Worm (Caenorhabditis elegans) whole organism, late embryonic: ENCODE data around the gene erp-44.2.

Experiments used
- C08G9.2 ChIP-seq: sonication (generic microtip); optimal IDR thresholded peaks from 2 replicates; lab custom pipeline; 2016; ENCODE audit warnings: mild to moderate bottlenecking, missing genetic modification characterization, moderate library complexity, missing compliant biosample characterization
- C38D4.7 ChIP-seq: fragments of 200-800 bp; sonication (Bioruptor generic); optimal IDR thresholded peaks from 2 replicates; lab custom pipeline; 2018; ENCODE audit warnings: mild to moderate bottlenecking, missing genetic modification characterization, moderate library complexity, missing compliant biosample characterization
- F13H6.1 ChIP-seq: sonication (generic microtip); optimal IDR thresholded peaks from 2 replicates; lab custom pipeline; 2016; ENCODE audit warnings: missing genetic modification characterization, missing compliant biosample characterization
- K02D7.2 ChIP-seq: sonication (generic microtip); optimal IDR thresholded peaks from 2 replicates; lab custom pipeline; 2017; ENCODE audit warnings: mild to moderate bottlenecking, missing genetic modification characterization, missing compliant biosample characterization
- T23F11.4 ChIP-seq: fragments of 200-800 bp; sonication (Bioruptor generic); optimal IDR thresholded peaks from 2 replicates; lab custom pipeline; 2018; ENCODE audit warnings: mild to moderate bottlenecking, missing genetic modification characterization, missing compliant biosample characterization
- Y22D7AL.16 ChIP-seq: sonication (generic microtip); optimal IDR thresholded peaks from 2 replicates; lab custom pipeline; 2016; ENCODE audit warnings: missing genetic modification characterization, missing compliant biosample characterization
- ahr-1 ChIP-seq: sonication (generic microtip); optimal IDR thresholded peaks from 2 replicates; lab custom pipeline; 2016; ENCODE audit warnings: missing genetic modification characterization, missing compliant biosample characterization
- ceh-19 ChIP-seq: fragments of 200-800 bp; sonication (Bioruptor generic); optimal IDR thresholded peaks from 2 replicates; lab custom pipeline; 2018; ENCODE audit warnings: mild to moderate bottlenecking, missing genetic modification characterization, missing compliant biosample characterization
- ceh-22 ChIP-seq: sonication (generic microtip); optimal IDR thresholded peaks from 2 replicates; lab custom pipeline; 2017; ENCODE audit warnings: missing biosample characterization, missing genetic modification characterization
- ceh-24 ChIP-seq: sonication (generic microtip); optimal IDR thresholded peaks from 2 replicates; lab custom pipeline; 2016; ENCODE audit warnings: mild to moderate bottlenecking, missing genetic modification characterization, missing compliant biosample characterization
- ceh-30 ChIP-seq: fragments of 150-350 bp; optimal IDR thresholded peaks from 2 replicates; lab custom pipeline; 2014; ENCODE audit warnings: missing biosample characterization, missing genetic modification characterization
- ceh-31 ChIP-seq: sonication (generic microtip); optimal IDR thresholded peaks from 2 replicates; lab custom pipeline; 2016; ENCODE audit warnings: missing genetic modification characterization, missing compliant biosample characterization
- ceh-34 ChIP-seq: sonication (generic microtip); optimal IDR thresholded peaks from 2 replicates; lab custom pipeline; 2016; ENCODE audit warnings: mild to moderate bottlenecking, missing genetic modification characterization, missing compliant biosample characterization
- ceh-45 ChIP-seq: fragments of 200-800 bp; sonication (Bioruptor generic); IDR thresholded peaks from 2 replicates; pipeline ENCODE4 v1.3.6; 2022; ENCODE audit warnings: missing genetic modification reagents, missing genetic modification characterization, missing compliant biosample characterization
- ceh-48 ChIP-seq: sonication (generic microtip); optimal IDR thresholded peaks from 2 replicates; lab custom pipeline; 2016; ENCODE audit warnings: missing genetic modification characterization, inconsistent platforms, missing compliant biosample characterization
- ceh-9 ChIP-seq: sonication (generic microtip); optimal IDR thresholded peaks from 2 replicates; lab custom pipeline; 2016; ENCODE audit warnings: mild to moderate bottlenecking, missing genetic modification characterization, inconsistent platforms, missing compliant biosample characterization
- dve-1 ChIP-seq: sonication (generic microtip); optimal IDR thresholded peaks from 2 replicates; lab custom pipeline; 2017; ENCODE audit warnings: antibody characterized with exemption, mild to moderate bottlenecking, missing genetic modification characterization, missing compliant biosample characterization
- elt-2 ChIP-seq: sonication (generic microtip); optimal IDR thresholded peaks from 2 replicates; lab custom pipeline; 2016; ENCODE audit warnings: missing genetic modification reagents, missing genetic modification characterization, missing compliant biosample characterization
- elt-4 ChIP-seq: sonication (generic microtip); optimal IDR thresholded peaks from 2 replicates; lab custom pipeline; 2016; ENCODE audit warnings: missing genetic modification characterization, missing compliant biosample characterization
- ets-4 ChIP-seq: sonication (generic microtip); optimal IDR thresholded peaks from 2 replicates; lab custom pipeline; 2016; ENCODE audit warnings: missing genetic modification characterization, missing compliant biosample characterization
- eyg-1 ChIP-seq: sonication (generic microtip); optimal IDR thresholded peaks from 2 replicates; lab custom pipeline; 2016; ENCODE audit warnings: missing genotype, missing genetic modification characterization, missing compliant biosample characterization
- fkh-10 ChIP-seq: fragments of 150-350 bp; optimal IDR thresholded peaks from 2 replicates; lab custom pipeline; 2014; ENCODE audit warnings: missing biosample characterization, missing genetic modification reagents, missing genetic modification characterization
- gmeb-2 ChIP-seq: sonication (generic microtip); optimal IDR thresholded peaks from 2 replicates; lab custom pipeline; 2016; ENCODE audit warnings: missing genetic modification characterization, inconsistent platforms, missing compliant biosample characterization
- hlh-13 ChIP-seq: fragments of 200-800 bp; sonication (Bioruptor generic); optimal IDR thresholded peaks from 2 replicates; lab custom pipeline; 2018; ENCODE audit warnings: mild to moderate bottlenecking, missing genetic modification characterization, missing compliant biosample characterization
- hlh-6 ChIP-seq: sonication (generic microtip); optimal IDR thresholded peaks from 2 replicates; lab custom pipeline; 2016; ENCODE audit warnings: missing genotype, missing genetic modification characterization, missing compliant biosample characterization
- hlh-8 ChIP-seq: sonication (generic microtip); optimal IDR thresholded peaks from 2 replicates; lab custom pipeline; 2016; ENCODE audit warnings: missing genotype, missing genetic modification characterization, missing compliant biosample characterization
- lim-6 ChIP-seq: sonication (generic microtip); optimal IDR thresholded peaks from 2 replicates; lab custom pipeline; 2016; ENCODE audit warnings: missing genetic modification characterization, missing compliant biosample characterization
- lin-11 ChIP-seq: fragments of 200-800 bp; sonication (Bioruptor generic); optimal IDR thresholded peaks from 2 replicates; lab custom pipeline; 2018; ENCODE audit warnings: mild to moderate bottlenecking, missing genetic modification characterization, missing compliant biosample characterization
- madf-2 ChIP-seq: sonication (generic microtip); optimal IDR thresholded peaks from 2 replicates; lab custom pipeline; 2017; ENCODE audit warnings: missing genetic modification characterization, missing compliant biosample characterization
- mec-3 ChIP-seq: sonication (generic microtip); optimal IDR thresholded peaks from 2 replicates; lab custom pipeline; 2016; ENCODE audit warnings: borderline replicate concordance, missing genetic modification characterization, missing compliant biosample characterization
- nfya-1 ChIP-seq: sonication (generic microtip); optimal IDR thresholded peaks from 2 replicates; lab custom pipeline; 2017; ENCODE audit warnings: missing genetic modification characterization, mild to moderate bottlenecking, missing compliant biosample characterization, antibody characterized with exemption, moderate library complexity
- nhr-11 ChIP-seq: fragments of 150-350 bp; optimal IDR thresholded peaks from 2 replicates; lab custom pipeline; 2014; ENCODE audit warnings: missing biosample characterization, missing genetic modification characterization
- npax-4 ChIP-seq: sonication (generic microtip); optimal IDR thresholded peaks from 2 replicates; lab custom pipeline; 2016; ENCODE audit warnings: missing genetic modification characterization, missing compliant biosample characterization
- odd-2 ChIP-seq: sonication (generic microtip); optimal IDR thresholded peaks from 2 replicates; lab custom pipeline; 2017; ENCODE audit warnings: antibody characterized with exemption, mild to moderate bottlenecking, missing genetic modification characterization, missing compliant biosample characterization
- pag-3 ChIP-seq: sonication (generic microtip); optimal IDR thresholded peaks from 2 replicates; lab custom pipeline; 2016; ENCODE audit warnings: missing compliant biosample characterization, missing genetic modification characterization, borderline replicate concordance
- pat-9 ChIP-seq: fragments of 200-800 bp; sonication (Bioruptor generic); optimal IDR thresholded peaks from 2 replicates; lab custom pipeline; 2018; ENCODE audit warnings: mild to moderate bottlenecking, missing genetic modification characterization, moderate library complexity, missing compliant biosample characterization
- pax-1 ChIP-seq: fragments of 150-350 bp; optimal IDR thresholded peaks from 2 replicates; lab custom pipeline; 2014; ENCODE audit warnings: missing biosample characterization, missing genetic modification characterization
- pha-2 ChIP-seq: sonication (generic microtip); optimal IDR thresholded peaks from 2 replicates; lab custom pipeline; 2017; ENCODE audit warnings: mild to moderate bottlenecking, missing genetic modification characterization, missing compliant biosample characterization
- pha-4 ChIP-seq: fragments of 150-350 bp; optimal IDR thresholded peaks from 2 replicates; lab custom pipeline; 2018; ENCODE audit warnings: missing biosample characterization, missing genetic modification reagents, missing genetic modification characterization
- pqm-1 ChIP-seq: sonication (generic microtip); optimal IDR thresholded peaks from 2 replicates; lab custom pipeline; 2016; ENCODE audit warnings: missing genetic modification characterization, missing compliant biosample characterization
- rnt-1 ChIP-seq: sonication (generic microtip); optimal IDR thresholded peaks from 2 replicates; lab custom pipeline; 2016; ENCODE audit warnings: missing genetic modification characterization, missing compliant biosample characterization
- sdc-2 ChIP-seq: sonication (generic microtip); optimal IDR thresholded peaks from 2 replicates; lab custom pipeline; 2016; ENCODE audit warnings: missing genotype, missing genetic modification characterization, missing compliant biosample characterization
- sox-4 ChIP-seq: sonication (generic microtip); optimal IDR thresholded peaks from 2 replicates; lab custom pipeline; 2017; ENCODE audit warnings: mild to moderate bottlenecking, missing genetic modification characterization, inconsistent platforms, missing compliant biosample characterization
- syd-9 ChIP-seq: sonication (generic microtip); optimal IDR thresholded peaks from 2 replicates; lab custom pipeline; 2016; ENCODE audit warnings: mild to moderate bottlenecking, missing genetic modification characterization, moderate library complexity, missing compliant biosample characterization
- tbx-2 ChIP-seq: sonication (generic microtip); optimal IDR thresholded peaks from 2 replicates; lab custom pipeline; 2016; ENCODE audit warnings: missing genetic modification characterization, missing compliant biosample characterization
- tbx-7 ChIP-seq: sonication (generic microtip); optimal IDR thresholded peaks from 2 replicates; lab custom pipeline; 2016; ENCODE audit warnings: missing genotype, missing genetic modification characterization, missing compliant biosample characterization
- ttx-3 ChIP-seq: sonication (generic microtip); optimal IDR thresholded peaks from 2 replicates; lab custom pipeline; 2016; ENCODE audit warnings: missing genetic modification reagents, missing genetic modification characterization, missing compliant biosample characterization
- unc-3 ChIP-seq, 2 experiments: fragments of 200-800 bp in 1 of 2; sonication (Bioruptor generic) in 1 of 2; sonication (generic microtip) in 1 of 2; conservative IDR thresholded peaks in 1 of 2; optimal IDR thresholded peaks in 1 of 2; 2 replicates each; pipeline versions ENCODE4 v1.3.6 to Lab custom; 2016 to 2022; ENCODE audit warnings: missing compliant biosample characterization in 2 of 2, missing genetic modification characterization in 2 of 2, missing genetic modification reagents in 1 of 2
- unc-42 ChIP-seq: sonication (generic microtip); optimal IDR thresholded peaks from 2 replicates; lab custom pipeline; 2016; ENCODE audit warnings: missing genotype, missing genetic modification characterization, missing compliant biosample characterization
- unc-55 ChIP-seq: sonication (generic microtip); optimal IDR thresholded peaks from 2 replicates; lab custom pipeline; 2017; ENCODE audit warnings: missing biosample characterization, missing genetic modification reagents, missing genetic modification characterization
- unc-86 ChIP-seq: sonication (generic microtip); optimal IDR thresholded peaks from 2 replicates; lab custom pipeline; 2016; ENCODE audit warnings: missing genetic modification characterization, missing compliant biosample characterization
- zip-5 ChIP-seq: sonication (generic microtip); optimal IDR thresholded peaks from 2 replicates; lab custom pipeline; 2016; ENCODE audit warnings: missing genetic modification characterization, missing compliant biosample characterization
- ztf-16 ChIP-seq: sonication (generic microtip); optimal IDR thresholded peaks from 2 replicates; lab custom pipeline; 2017; ENCODE audit warnings: missing genetic modification characterization, missing compliant biosample characterization

The erp-44.2 gene

ce11 chrIV:7845585-7845984 lies 11.1 kb upstream of the erp-44.2 start:
- no peak for TF ChIP-seq K02D7.2
- TF ChIP-seq unc-55 (GFP tag; lab: Kevin White, UChicago): peak; percentile 80
- TF ChIP-seq sox-4 (tag; lab: Kevin White, UChicago): peak; percentile 12
- TF ChIP-seq pax-1 (tag; lab: Kevin White, UChicago): no peak
- TF ChIP-seq elt-2 (tag; lab: Kevin White, UChicago): peak; percentile 42
- peak; percentile 25 for TF ChIP-seq madf-2 (tag; lab: Kevin White, UChicago)
- TF ChIP-seq fkh-10: no peak
- TF ChIP-seq dve-1 (tag; lab: Kevin White, UChicago): no peak
- TF ChIP-seq ztf-16 (tag; lab: Kevin White, UChicago): no peak
- no peak for TF ChIP-seq Y22D7AL.16
- TF ChIP-seq F13H6.1 (tag; lab: Kevin White, UChicago): peak; percentile 59
- peak; percentile 67 for TF ChIP-seq hlh-6
- TF ChIP-seq hlh-8 (tag; lab: Kevin White, UChicago): no peak
- no peak for TF ChIP-seq hlh-13 (GFP tag; lab: Kevin White, UChicago)
- TF ChIP-seq ceh-24 (tag; lab: Kevin White, UChicago): no peak
- peak; percentile 1 for TF ChIP-seq ahr-1 (tag; lab: Kevin White, UChicago)
- TF ChIP-seq T23F11.4 (GFP tag; lab: Kevin White, UChicago): peak; percentile 32
- no peak for TF ChIP-seq nhr-11 (tag; lab: Kevin White, UChicago)
- TF ChIP-seq C38D4.7 (GFP tag; lab: Kevin White, UChicago): peak; percentile 12
- TF ChIP-seq pqm-1 (tag; lab: Kevin White, UChicago): peak; percentile 9
- TF ChIP-seq ceh-34 (tag; lab: Kevin White, UChicago): peak; percentile 77
- peak; percentile 4 for TF ChIP-seq pat-9
- TF ChIP-seq pag-3 (tag; lab: Kevin White, UChicago): no peak
- TF ChIP-seq zip-5 (tag; lab: Kevin White, UChicago): peak; percentile 14
- no peak for TF ChIP-seq npax-4
- no peak for TF ChIP-seq lin-11 (tag; lab: Kevin White, UChicago)
- no peak for TF ChIP-seq gmeb-2 (tag; lab: Kevin White, UChicago)
- TF ChIP-seq ceh-22: peak; percentile 64
- peak; percentile 2 for TF ChIP-seq ets-4
- no peak for TF ChIP-seq eyg-1 (tag; lab: Kevin White, UChicago)
- peak; percentile 43 for TF ChIP-seq sdc-2 (tag; lab: Kevin White, UChicago)
- peak; percentile 81 for TF ChIP-seq tbx-2 (tag; lab: Kevin White, UChicago)
- TF ChIP-seq ttx-3 (tag; lab: Kevin White, UChicago): no peak
- TF ChIP-seq pha-2 (tag; lab: Kevin White, UChicago): no peak
- TF ChIP-seq nfya-1: peak; percentile 84
- peak; percentile 51 for TF ChIP-seq C08G9.2
- peak; percentile 85 for TF ChIP-seq ceh-31 (tag; lab: Kevin White, UChicago)
- TF ChIP-seq unc-3 (GFP tag; conservative IDR thresholded peaks at IDR 0.05; lab: Robert Waterston, UW): no peak
- TF ChIP-seq unc-3 (tag; optimal IDR thresholded peaks at IDR 0.05; lab: Kevin White, UChicago): no peak
- TF ChIP-seq unc-42: peak; percentile 33
- no peak for TF ChIP-seq ceh-45
- peak; percentile 36 for TF ChIP-seq tbx-7 (tag; lab: Kevin White, UChicago)
- no peak for TF ChIP-seq odd-2 (tag; lab: Kevin White, UChicago)
- TF ChIP-seq pha-4 (tag; lab: Kevin White, UChicago): no peak
- TF ChIP-seq ceh-19 (GFP tag; lab: Kevin White, UChicago): peak; percentile 74
- no peak for TF ChIP-seq elt-4 (tag; lab: Kevin White, UChicago)
- no peak for TF ChIP-seq unc-86
- peak; percentile 74 for TF ChIP-seq rnt-1 (tag; lab: Kevin White, UChicago)
- no peak for TF ChIP-seq mec-3 (tag; lab: Kevin White, UChicago)
- TF ChIP-seq syd-9 (tag; lab: Kevin White, UChicago): peak; percentile 39
- peak; percentile 42 for TF ChIP-seq ceh-48 (tag; lab: Kevin White, UChicago)
- TF ChIP-seq ceh-9: no peak
- peak; percentile 0 for TF ChIP-seq lim-6
- peak; percentile 1 for TF ChIP-seq ceh-30 (tag; lab: Kevin White, UChicago)
